Fruit fly (Drosophila melanogaster) whole organism, embryonic: ENCODE results near the gene Usp8.

Experiments used
- Atf6 ChIP-seq: fragments of 200-800 bp; sonication (Bioruptor generic); IDR thresholded peaks from 2 replicates; pipeline ENCODE4 v1.3.6; 2022; ENCODE audit warnings: missing biosample characterization, missing genetic modification characterization
- Bdp1 ChIP-seq: fragments of 200-800 bp; sonication (Bioruptor generic); optimal IDR thresholded peaks from 3 replicates; lab custom pipeline; 2016; ENCODE audit warnings: missing biosample characterization, missing genetic modification characterization
- CG10147 ChIP-seq: fragments of 200-800 bp; sonication (Bioruptor generic); optimal IDR thresholded peaks from 2 replicates; lab custom pipeline; 2019; ENCODE audit warnings: missing biosample characterization, mild to moderate bottlenecking, missing genetic modification characterization, moderate library complexity
- CG11456 ChIP-seq: fragments of 200-800 bp; sonication (Bioruptor generic); IDR thresholded peaks from 3 replicates; pipeline ENCODE4 v1.3.6; 2022; ENCODE audit warnings: missing biosample characterization, missing genetic modification characterization
- CG12071 ChIP-seq: fragments of 200-800 bp; sonication (Bioruptor generic); optimal IDR thresholded peaks from 3 replicates; lab custom pipeline; 2018; ENCODE audit warnings: missing biosample characterization, mild to moderate bottlenecking, missing genetic modification characterization
- CG13287 ChIP-seq: fragments of 200-800 bp; sonication (Bioruptor generic); IDR thresholded peaks from 2 replicates; pipeline ENCODE4 v1.3.6; 2022; ENCODE audit warnings: missing biosample characterization, missing genetic modification characterization; ENCODE audit not compliant: partially characterized antibody
- CG13624 ChIP-seq: fragments of 200-800 bp; sonication (Bioruptor generic); optimal IDR thresholded peaks from 2 replicates; lab custom pipeline; 2016; ENCODE audit warnings: missing biosample characterization, missing genetic modification characterization
- CG14014 ChIP-seq: fragments of 200-800 bp; sonication (Bioruptor generic); IDR thresholded peaks from 2 replicates; pipeline ENCODE4 v1.3.6; 2022; ENCODE audit warnings: missing biosample characterization, missing genetic modification characterization
- CG15514 ChIP-seq: fragments of 200-800 bp; sonication (Bioruptor generic); optimal IDR thresholded peaks from 3 replicates; lab custom pipeline; 2017; ENCODE audit warnings: missing biosample characterization, missing genetic modification characterization, mild to moderate bottlenecking, moderate library complexity, missing genetic modification reagents
- CG1602 ChIP-seq: fragments of 200-800 bp; sonication (Bioruptor generic); optimal IDR thresholded peaks from 3 replicates; lab custom pipeline; 2016; ENCODE audit warnings: missing biosample characterization, missing genetic modification characterization
- CG17361 ChIP-seq: fragments of 200-800 bp; sonication (Bioruptor generic); IDR thresholded peaks from 3 replicates; pipeline ENCODE4 v1.3.6; 2022; ENCODE audit warnings: missing biosample characterization, missing genetic modification characterization
- CG17912 ChIP-seq: fragments of 200-800 bp; sonication (Bioruptor generic); optimal IDR thresholded peaks from 2 replicates; lab custom pipeline; 2018; ENCODE audit warnings: missing biosample characterization, mild to moderate bottlenecking, missing genetic modification characterization
- CG18262 ChIP-seq: fragments of 200-800 bp; optimal IDR thresholded peaks from 3 replicates; lab custom pipeline; 2019; ENCODE audit warnings: missing biosample characterization, mild to moderate bottlenecking, missing genetic modification characterization, moderate library complexity
- CG18764 ChIP-seq: fragments of 200-800 bp; sonication (Bioruptor generic); optimal IDR thresholded peaks from 3 replicates; lab custom pipeline; 2016; ENCODE audit warnings: missing biosample characterization, missing genetic modification characterization
- CG3163 ChIP-seq: fragments of 200-800 bp; sonication (Bioruptor generic); optimal IDR thresholded peaks from 3 replicates; lab custom pipeline; 2016; ENCODE audit warnings: missing biosample characterization, missing genetic modification characterization
- CG43689 ChIP-seq: fragments of 200-800 bp; sonication (Bioruptor generic); IDR thresholded peaks from 2 replicates; pipeline ENCODE4 v1.3.6; 2022; ENCODE audit warnings: missing biosample characterization, missing genetic modification characterization
- CG5180 ChIP-seq: fragments of 200-800 bp; sonication (Bioruptor generic); optimal IDR thresholded peaks from 3 replicates; lab custom pipeline; 2017; ENCODE audit warnings: missing biosample characterization, missing genetic modification characterization, mild to moderate bottlenecking, moderate library complexity, missing genetic modification reagents
- CG5953 ChIP-seq: fragments of 200-800 bp; sonication (Bioruptor generic); IDR thresholded peaks from 2 replicates; pipeline ENCODE4 v1.3.6; 2022; ENCODE audit warnings: missing biosample characterization, missing genetic modification characterization
- CG7357 ChIP-seq: fragments of 200-800 bp; sonication (Bioruptor generic); IDR thresholded peaks from 3 replicates; pipeline ENCODE4 v1.3.6; 2022; ENCODE audit warnings: missing biosample characterization, missing genetic modification characterization
- CG8281 ChIP-seq: fragments of 200-800 bp; sonication (Bioruptor generic); optimal IDR thresholded peaks from 2 replicates; lab custom pipeline; 2018; ENCODE audit warnings: missing biosample characterization, mild to moderate bottlenecking, missing genetic modification characterization, moderate library complexity
- Dbx ChIP-seq: fragments of 200-800 bp; sonication (Bioruptor generic); IDR thresholded peaks from 3 replicates; pipeline ENCODE4 v1.3.6; 2022; ENCODE audit warnings: missing biosample characterization, missing genetic modification characterization
- Doc2 ChIP-seq: fragments of 200-800 bp; sonication (Bioruptor generic); IDR thresholded peaks from 2 replicates; pipeline ENCODE4 v1.3.6; 2022; ENCODE audit warnings: missing biosample characterization, missing genetic modification characterization
- Fer2 ChIP-seq: fragments of 200-800 bp; sonication (Bioruptor generic); optimal IDR thresholded peaks from 2 replicates; lab custom pipeline; 2018; ENCODE audit warnings: missing biosample characterization, mild to moderate bottlenecking, missing genetic modification characterization, moderate library complexity
- Gug ChIP-seq: fragments of 200-800 bp; sonication (Bioruptor generic); IDR thresholded peaks from 4 replicates; pipeline ENCODE4 v1.3.6; 2022; ENCODE audit warnings: missing biosample characterization, missing genetic modification characterization
- H15 ChIP-seq: fragments of 200-800 bp; sonication (Bioruptor generic); IDR thresholded peaks from 3 replicates; pipeline ENCODE4 v1.3.6; 2022; ENCODE audit warnings: missing biosample characterization, missing genetic modification characterization
- H2.0 ChIP-seq: fragments of 200-800 bp; sonication (Bioruptor generic); IDR thresholded peaks from 2 replicates; pipeline ENCODE4 v1.3.6; 2022; ENCODE audit warnings: missing biosample characterization, missing genetic modification characterization
- Nf-YB ChIP-seq: fragments of 200-800 bp; sonication (Bioruptor generic); optimal IDR thresholded peaks from 3 replicates; lab custom pipeline; 2019; ENCODE audit warnings: missing biosample characterization, mild to moderate bottlenecking, missing genetic modification characterization, moderate library complexity
- Opbp ChIP-seq: fragments of 200-800 bp; sonication (Bioruptor generic); IDR thresholded peaks from 3 replicates; pipeline ENCODE4 v1.3.6; 2022; ENCODE audit warnings: missing biosample characterization, missing genetic modification characterization; ENCODE audit not compliant: partially characterized antibody
- ara ChIP-seq: fragments of 200-800 bp; sonication (Bioruptor generic); IDR thresholded peaks from 2 replicates; pipeline ENCODE4 v1.3.6; 2022; ENCODE audit warnings: missing biosample characterization, missing genetic modification characterization
- ase ChIP-seq: fragments of 200-800 bp; sonication (Bioruptor generic); IDR thresholded peaks from 3 replicates; pipeline ENCODE4 v1.3.6; 2022; ENCODE audit warnings: missing biosample characterization, missing genetic modification characterization
- btn ChIP-seq: fragments of 200-800 bp; sonication (Bioruptor generic); optimal IDR thresholded peaks from 2 replicates; lab custom pipeline; 2016; ENCODE audit warnings: missing biosample characterization, missing genetic modification characterization
- cg ChIP-seq: fragments of 200-800 bp; sonication (Bioruptor generic); optimal IDR thresholded peaks from 3 replicates; lab custom pipeline; 2019; ENCODE audit warnings: missing biosample characterization, mild to moderate bottlenecking, missing genetic modification characterization, moderate library complexity
- chif ChIP-seq, 2 experiments: fragments of 200-800 bp; sonication (Bioruptor generic); optimal IDR thresholded peaks; 3 replicates each; lab custom pipeline; 2016; ENCODE audit warnings: missing biosample characterization in 2 of 2, missing genetic modification characterization in 2 of 2
- disco-r ChIP-seq: fragments of 200-800 bp; sonication (Bioruptor generic); optimal IDR thresholded peaks from 2 replicates; lab custom pipeline; 2016; ENCODE audit warnings: missing biosample characterization, missing genetic modification characterization
- dm ChIP-seq: fragments of 200-800 bp; sonication (Bioruptor generic); optimal IDR thresholded peaks from 3 replicates; lab custom pipeline; 2016; ENCODE audit warnings: missing biosample characterization, missing genetic modification characterization
- dmrt11E ChIP-seq: fragments of 200-800 bp; sonication (Bioruptor generic); optimal IDR thresholded peaks from 3 replicates; lab custom pipeline; 2018; ENCODE audit warnings: missing biosample characterization, mild to moderate bottlenecking, missing genetic modification characterization, moderate library complexity
- dpn ChIP-seq, 2 experiments: fragments of 200-800 bp; sonication (Bioruptor generic); optimal IDR thresholded peaks; 3 replicates each; lab custom pipeline; 2016; ENCODE audit warnings: missing biosample characterization in 2 of 2, missing genetic modification characterization in 2 of 2
- fd102C ChIP-seq: fragments of 200-800 bp; sonication (Bioruptor generic); optimal IDR thresholded peaks from 2 replicates; lab custom pipeline; 2018; ENCODE audit warnings: missing biosample characterization, mild to moderate bottlenecking, missing genetic modification characterization, moderate library complexity
- gem ChIP-seq: fragments of 200-800 bp; sonication (Bioruptor generic); optimal IDR thresholded peaks from 2 replicates; lab custom pipeline; 2019; ENCODE audit warnings: missing biosample characterization, mild to moderate bottlenecking, missing genetic modification characterization, moderate library complexity
- gsb ChIP-seq: fragments of 200-800 bp; sonication (Bioruptor generic); IDR thresholded peaks from 2 replicates; pipeline ENCODE4 v1.3.6; 2022; ENCODE audit warnings: missing biosample characterization, missing genetic modification characterization
- hbn ChIP-seq: fragments of 200-800 bp; sonication (Bioruptor generic); IDR thresholded peaks from 2 replicates; pipeline ENCODE4 v1.3.6; 2022; ENCODE audit warnings: missing biosample characterization, missing genetic modification characterization; ENCODE audit not compliant: partially characterized antibody
- kay ChIP-seq: fragments of 200-800 bp; sonication (Bioruptor generic); optimal IDR thresholded peaks from 2 replicates; lab custom pipeline; 2016; ENCODE audit warnings: missing biosample characterization, missing genetic modification characterization
- otp ChIP-seq: fragments of 200-800 bp; sonication (Bioruptor generic); IDR thresholded peaks from 3 replicates; pipeline ENCODE4, ENCODE4 v1.3.6; 2022; ENCODE audit warnings: missing biosample characterization, missing genetic modification characterization
- pb ChIP-seq: fragments of 200-800 bp; sonication (Bioruptor generic); optimal IDR thresholded peaks from 3 replicates; lab custom pipeline; 2016; ENCODE audit warnings: missing biosample characterization, missing genetic modification characterization
- pzg ChIP-seq: fragments of 200-800 bp; sonication (Bioruptor generic); optimal IDR thresholded peaks from 3 replicates; lab custom pipeline; 2018; ENCODE audit warnings: missing biosample characterization, mild to moderate bottlenecking, missing genetic modification characterization, moderate library complexity
- ranshi ChIP-seq: fragments of 200-800 bp; sonication (Bioruptor generic); IDR thresholded peaks from 2 replicates; pipeline ENCODE4 v1.3.6; 2022; ENCODE audit warnings: missing biosample characterization, missing genetic modification characterization
- sob ChIP-seq: fragments of 200-800 bp; sonication (Bioruptor generic); IDR thresholded peaks from 2 replicates; pipeline ENCODE4 v1.3.6; 2022; ENCODE audit warnings: missing biosample characterization, missing genetic modification characterization
- tap ChIP-seq: fragments of 200-800 bp; optimal IDR thresholded peaks from 3 replicates; lab custom pipeline; 2019; ENCODE audit warnings: missing biosample characterization, mild to moderate bottlenecking, missing genetic modification characterization, moderate library complexity
- tna ChIP-seq: fragments of 200-800 bp; sonication (Bioruptor generic); IDR thresholded peaks from 2 replicates; pipeline ENCODE4 v1.3.6; 2022; ENCODE audit warnings: missing biosample characterization, missing genetic modification characterization; ENCODE audit not compliant: partially characterized antibody
- trh ChIP-seq: fragments of 200-800 bp; sonication (Bioruptor generic); optimal IDR thresholded peaks from 2 replicates; lab custom pipeline; 2016; ENCODE audit warnings: missing biosample characterization, missing genetic modification characterization
- tx ChIP-seq: fragments of 200-800 bp; sonication (Bioruptor generic); optimal IDR thresholded peaks from 2 replicates; lab custom pipeline; 2016; ENCODE audit warnings: missing biosample characterization, missing genetic modification characterization

Usp8 gene

dm6 chr3R:21118784-21119183, 15.3 kb upstream of the Usp8 start, which contains the start of gene Bdbt (continued):
- TF ChIP-seq CG10147 (GFP tag; lab: Kevin White, UChicago) (no peak), gem (tag; lab: Kevin White, UChicago) (no peak), ranshi (GFP tag; lab: Robert Waterston, UW) (0 out of 2 replicates have a peak, but pooled peaks have one; percentile 18), CG43689 (GFP tag; lab: Robert Waterston, UW) (no peak), tx (GFP tag; lab: Kevin White, UChicago) (no peak), CG17361 (GFP tag; lab: Robert Waterston, UW) (no peak), Opbp (GFP tag; lab: Robert Waterston, UW) (peak; percentile 73; the same call in 2 of the 3 replicates), trh (GFP tag; lab: Kevin White, UChicago) (no peak), CG5953 (no peak), CG1602 (GFP tag; lab: Kevin White, UChicago) (peak; percentile 31), CG8281 (tag; lab: Kevin White, UChicago) (no peak), fd102C (no peak), CG17912 (no peak), Fer2 (tag; lab: Kevin White, UChicago) (no peak), sob (GFP tag; lab: Robert Waterston, UW) (peak; percentile 59; the same call in 1 of the 2 replicates), Gug (GFP tag; lab: Robert Waterston, UW) (no peak), CG14014 (peak; percentile 49; the same call in 1 of the 2 replicates), CG13624 (GFP tag; lab: Kevin White, UChicago) (no peak), hbn (GFP tag; lab: Robert Waterston, UW) (0 out of 2 replicates have a peak, but pooled peaks have one; percentile 22), kay (GFP tag; lab: Kevin White, UChicago) (no peak), tna (GFP tag; lab: Robert Waterston, UW) (peak; percentile 95), dpn (GFP tag; optimal IDR thresholded peaks at IDR 0.05; lab: Kevin White, UChicago) (peak; percentile 50 to 56), CG13287 (GFP tag; lab: Robert Waterston, UW) (peak; percentile 79), CG7357 (peak; percentile 91), CG12071 (GFP tag; lab: Kevin White, UChicago) (no peak), CG15514 (GFP tag; lab: Kevin White, UChicago) (peak; percentile 81), gsb (GFP tag; lab: Robert Waterston, UW) (no peak), H15 (no peak), Bdp1 (GFP tag; lab: Kevin White, UChicago) (no peak), CG18764 (GFP tag; lab: Kevin White, UChicago) (no peak), chif (GFP tag; optimal IDR thresholded peaks at IDR 0.05; lab: Kevin White, UChicago) (peak in 1 of 2 experiments; percentile 25), btn (GFP tag; lab: Kevin White, UChicago) (no peak), disco-r (no peak), pb (GFP tag; lab: Kevin White, UChicago) (no peak), Doc2 (GFP tag; lab: Robert Waterston, UW) (no peak), H2.0 (peak; percentile 11; the same call in 1 of the 2 replicates), Dbx (GFP tag; lab: Robert Waterston, UW) (0 out of 3 replicates have a peak, but pooled peaks have one; percentile 55), dm (GFP tag; lab: Kevin White, UChicago) (peak; percentile 34), ara (GFP tag; lab: Robert Waterston, UW) (no peak), ase (no peak), CG3163 (GFP tag; lab: Kevin White, UChicago) (no peak), tap (tag; lab: Kevin White, UChicago) (no peak), Atf6 (no peak), cg (no peak), otp (peak; percentile 29; the same call in 1 of the 3 replicates), dmrt11E (tag; lab: Kevin White, UChicago) (no peak), CG18262 (no peak), CG11456 (GFP tag; lab: Robert Waterston, UW) (no peak), CG5180 (GFP tag; lab: Kevin White, UChicago) (no peak), Nf-YB (GFP tag; lab: Kevin White, UChicago) (no peak), pzg (peak; percentile 83)
